Fruit fly (Drosophila melanogaster) whole organism: ENCODE results near the gene CG15625.

Experiments
- CG8478 ChIP-seq: fragments of >200 bp; optimal IDR thresholded peaks from 2 replicates; lab custom pipeline; 2018; ENCODE audit warnings: inconsistent platforms
- Dll ChIP-seq: fragments of >200 bp; optimal IDR thresholded peaks from 2 replicates; lab custom pipeline; 2017
- EcR ChIP-seq, 2 experiments: fragments of >200 bp; optimal IDR thresholded peaks; 2 replicates each; lab custom pipeline; 2017; ENCODE audit warnings: missing biosample characterization in 2 of 2, missing genetic modification characterization in 2 of 2, missing genetic modification reagents in 2 of 2
- pan ChIP-seq: fragments of >200 bp; optimal IDR thresholded peaks from 2 replicates; lab custom pipeline; 2017
- psq ChIP-seq: fragments of >200 bp; optimal IDR thresholded peaks from 2 replicates; lab custom pipeline; 2017
- usp ChIP-seq: fragments of >200 bp; optimal IDR thresholded peaks from 2 replicates; lab custom pipeline; 2017; ENCODE audit warnings: missing biosample characterization, missing genetic modification characterization, mixed read lengths

Gene CG15625

dm6 chr2L:4883023-4883392 is 6.8 kb upstream of the CG15625 start, which contains the start of the genes Cf2 and CG3008:
Cf2 (minus strand) TSS chr2L:4883107.
CG3008 (plus strand) TSS chr2L:4883298.
- TF ChIP-seq EcR (GFP tag; optimal IDR thresholded peaks at IDR 0.05; lab: Kevin White, UChicago) (no peak), psq (no peak), usp (no peak), Dll (no peak), CG8478 (lab: Kevin White, UChicago) (no peak), pan (no peak)

- TF ChIP-seq Dll, result no peak
- TF ChIP-seq pan, result no peak
- no peak for TF ChIP-seq CG8478 (lab: Kevin White, UChicago)
- TF ChIP-seq EcR (GFP tag; optimal IDR thresholded peaks at IDR 0.05; lab: Kevin White, UChicago), result no peak
- no peak for TF ChIP-seq psq
These were observed 3.7 kb upstream of the CG15625 start for dm6 chr2L:4886132-4886531.

dm6 chr2L:4886645-4887044 is 3.1 kb upstream of the CG15625 start:
- no peak for TF ChIP-seq Dll
- no peak for TF ChIP-seq EcR (GFP tag; optimal IDR thresholded peaks at IDR 0.05; lab: Kevin White, UChicago)
- no peak for TF ChIP-seq usp
- TF ChIP-seq CG8478 (lab: Kevin White, UChicago), result no peak
- no peak for TF ChIP-seq pan
- no peak for TF ChIP-seq psq

dm6 chr2L:4887382-4888219 is 2.2 kb upstream of the CG15625 start:
- no peak for TF ChIP-seq EcR (GFP tag; optimal IDR thresholded peaks at IDR 0.05; lab: Kevin White, UChicago)
- no peak for TF ChIP-seq Dll
- TF ChIP-seq pan, result no peak
- TF ChIP-seq usp, result no peak
- no peak for TF ChIP-seq psq
- TF ChIP-seq CG8478 (lab: Kevin White, UChicago), result no peak

dm6 chr2L:4888541-4888940 is 1.3 kb upstream of the CG15625 start:
- TF ChIP-seq psq, result no peak
- no peak for TF ChIP-seq Dll

dm6 chr2L:4891914-4892469 is 2.2 kb downstream of the CG15625 start, which contains the start of gene CG3036:
CG3036 (plus strand) TSS chr2L:4892112.
- no peak for TF ChIP-seq pan
- no peak for TF ChIP-seq EcR (GFP tag; optimal IDR thresholded peaks at IDR 0.05; lab: Kevin White, UChicago)
- TF ChIP-seq Dll, result no peak
- no peak for TF ChIP-seq psq
- TF ChIP-seq usp, result no peak
- TF ChIP-seq CG8478 (lab: Kevin White, UChicago), result no peak

dm6 chr2L:4893612-4894011 is 3.8 kb downstream of the CG15625 start:
- TF ChIP-seq Dll, result no peak

- TF ChIP-seq psq, result no peak
- no peak for TF ChIP-seq CG8478 (lab: Kevin White, UChicago)
- no peak for TF ChIP-seq usp
- TF ChIP-seq pan, result no peak
- no peak for TF ChIP-seq Dll
- no peak for TF ChIP-seq EcR (GFP tag; optimal IDR thresholded peaks at IDR 0.05; lab: Kevin White, UChicago)
These were observed 6.1 kb downstream of the CG15625 start for dm6 chr2L:4895902-4896301.

- TF ChIP-seq usp (no peak), Dll (no peak), psq (no peak), pan (no peak), CG8478 (lab: Kevin White, UChicago) (no peak), EcR (GFP tag; optimal IDR thresholded peaks at IDR 0.05; lab: Kevin White, UChicago) (no peak)
These were observed 6.8 kb downstream of the CG15625 start for dm6 chr2L:4896484-4897205.

- TF ChIP-seq pan (no peak), Dll (no peak), usp (no peak), CG8478 (lab: Kevin White, UChicago) (no peak), psq (no peak), EcR (GFP tag; optimal IDR thresholded peaks at IDR 0.05; lab: Kevin White, UChicago) (no peak)
These were observed 8.4 kb downstream of the CG15625 start for dm6 chr2L:4898165-4898564.

dm6 chr2L:4899599-4900559 is 10.1 kb downstream of the CG15625 start:
- no peak for TF ChIP-seq CG8478 (lab: Kevin White, UChicago)

dm6 chr2L:4903838-4904237 is 14.0 kb downstream of the CG15625 start:
- TF ChIP-seq pan, result no peak
- no peak for TF ChIP-seq psq
- TF ChIP-seq CG8478 (lab: Kevin White, UChicago), result no peak
- TF ChIP-seq usp, result no peak
- TF ChIP-seq Dll, result no peak
- TF ChIP-seq EcR (GFP tag; optimal IDR thresholded peaks at IDR 0.05; lab: Kevin White, UChicago), result no peak
